Fruit fly (Drosophila melanogaster): Measurements from ENCODE around the gene spri.
A peak's percentile ranks its signal among the peaks of the same experiment; 100 is the strongest.

spri gene

DNA sequence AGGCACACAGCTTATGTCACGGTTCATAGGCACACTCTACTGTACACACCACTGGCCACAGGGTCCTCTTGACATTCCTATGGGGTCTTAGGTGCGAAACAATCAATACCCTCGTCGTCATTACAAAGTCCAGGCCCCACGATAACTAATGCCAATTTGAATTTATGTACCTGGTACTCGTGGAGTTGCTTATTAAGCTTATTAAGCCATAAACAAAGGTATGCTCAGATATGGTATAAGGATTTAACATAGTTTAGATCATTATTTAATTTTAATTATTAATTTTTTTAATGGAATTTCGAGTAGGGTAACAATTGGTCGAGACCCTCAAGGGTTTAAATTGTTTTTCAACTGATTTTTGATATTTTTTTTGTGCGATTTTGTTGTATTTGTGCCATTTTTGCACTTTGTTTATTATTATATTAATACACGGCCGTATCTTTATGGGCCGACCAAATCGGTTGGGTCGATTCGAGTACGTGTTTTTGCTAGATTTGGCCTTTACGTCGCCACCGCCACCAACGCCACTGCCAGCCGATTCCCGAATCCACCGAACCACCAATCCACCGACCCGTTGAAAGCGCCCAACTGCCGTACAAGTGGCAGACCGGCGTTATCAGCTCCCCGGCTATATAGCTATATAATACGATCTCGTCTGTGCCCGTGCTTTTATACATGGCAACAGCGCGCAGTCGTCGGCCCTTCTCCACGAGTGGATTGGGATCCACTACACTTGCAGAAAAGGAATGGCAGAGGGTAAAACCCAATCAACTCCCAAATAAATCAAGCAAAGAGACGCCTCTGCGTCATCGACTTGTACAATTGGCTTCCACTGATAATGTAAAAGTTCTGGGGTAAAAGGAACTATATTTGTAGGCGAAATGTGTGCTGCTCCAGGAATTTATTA lies 100.8 kb downstream of the spri start (continued):
- TF ChIP-seq CG1602 (GFP tag; optimal IDR thresholded peaks at IDR 0.05) (no peak), sima (GFP tag; optimal IDR thresholded peaks at IDR 0.05) (no peak), CG2202 (tag; optimal IDR thresholded peaks at IDR 0.05) (no peak), Sry-β (GFP tag; optimal IDR thresholded peaks at IDR 0.05) (no peak), Rfx (GFP tag; IDR thresholded peaks at IDR 0.05) (0 out of 2 replicates have a peak, but pooled peaks have one; percentile 11), CG10543 (GFP tag; optimal IDR thresholded peaks at IDR 0.05) (peak; percentile 22), CG16863 (GFP tag; optimal IDR thresholded peaks at IDR 0.05) (no peak), CG4820 (GFP tag; optimal IDR thresholded peaks at IDR 0.05) (no peak), Ptx1 (GFP tag; IDR thresholded peaks at IDR 0.05) (no peak), C15 (GFP tag; IDR thresholded peaks at IDR 0.05) (no peak), CG6854 (GFP tag; optimal IDR thresholded peaks at IDR 0.05) (no peak), cwo (GFP tag; optimal IDR thresholded peaks at IDR 0.05) (peak; percentile 33), peb (GFP tag; IDR thresholded peaks at IDR 0.05) (no peak), CG9876 (GFP tag; optimal IDR thresholded peaks at IDR 0.05) (no peak), Lim3 (GFP tag; IDR thresholded peaks at IDR 0.05) (no peak), gcm (GFP tag; optimal IDR thresholded peaks at IDR 0.05) (no peak), Ada2b (GFP tag; IDR thresholded peaks at IDR 0.05) (no peak), zen2 (GFP tag; IDR thresholded peaks at IDR 0.05; ENCODE audit: partially characterized antibody) (no peak), otp (GFP tag; IDR thresholded peaks at IDR 0.05) (no peak), CG10209 (GFP tag; optimal IDR thresholded peaks at IDR 0.05) (no peak), CG3281 (GFP tag; optimal IDR thresholded peaks at IDR 0.05) (peak; percentile 8), inv (GFP tag; IDR thresholded peaks at IDR 0.05; ENCODE audit: partially characterized antibody) (no peak), Pdp1 (GFP tag; optimal IDR thresholded peaks at IDR 0.05) (peak in 1 of 2 experiments; percentile 26), tx (GFP tag; optimal IDR thresholded peaks at IDR 0.05) (no peak), Poxn (GFP tag; IDR thresholded peaks at IDR 0.05) (no peak), ab (GFP tag; optimal IDR thresholded peaks at IDR 0.05) (no peak), CG1529 (GFP tag; optimal IDR thresholded peaks at IDR 0.05) (no peak), Hand (GFP tag; optimal IDR thresholded peaks at IDR 0.05) (no peak), CG18599 (GFP tag; optimal IDR thresholded peaks at IDR 0.05) (peak; percentile 9), onecut (GFP tag; IDR thresholded peaks at IDR 0.05) (no peak), CG9817 (tag; optimal IDR thresholded peaks at IDR 0.05) (no peak), prd (optimal IDR thresholded peaks at IDR 0.05) (no peak), prd (GFP tag; IDR thresholded peaks at IDR 0.05) (no peak), Drgx (GFP tag; IDR thresholded peaks at IDR 0.05) (no peak), Hey (tag; optimal IDR thresholded peaks at IDR 0.05) (peak; percentile 51), dan (GFP tag; IDR thresholded peaks at IDR 0.05) (no peak), slp2 (GFP tag; optimal IDR thresholded peaks at IDR 0.05) (no peak), Awh (GFP tag; IDR thresholded peaks at IDR 0.05) (no peak), crol (GFP tag; IDR thresholded peaks at IDR 0.05) (0 out of 2 replicates have a peak, but pooled peaks have one; percentile 17), CG6654 (GFP tag; optimal IDR thresholded peaks at IDR 0.05) (no peak), chm (GFP tag; IDR thresholded peaks at IDR 0.05) (no peak), MESR4 (GFP tag; optimal IDR thresholded peaks at IDR 0.05) (no peak), CG12299 (tag; optimal IDR thresholded peaks at IDR 0.05) (no peak), row (GFP tag; IDR thresholded peaks at IDR 0.05) (peak; percentile 27; the same call in 1 of the 3 replicates), Gug (GFP tag; IDR thresholded peaks at IDR 0.05) (no peak), CG30403 (GFP tag; optimal IDR thresholded peaks at IDR 0.05) (no peak), CG34422 (GFP tag; IDR thresholded peaks at IDR 0.05) (no peak), CG14965 (GFP tag; optimal IDR thresholded peaks at IDR 0.05; ENCODE audit: borderline replicate concordance) (no peak), disco-r (GFP tag; optimal IDR thresholded peaks at IDR 0.05) (no peak), kay (GFP tag; optimal IDR thresholded peaks at IDR 0.05) (no peak)

Data from whole organism, embryonic.